Worm (Caenorhabditis elegans): ENCODE measurements around the gene C03H5.5.

- TF ChIP-seq nhr-28 (tag; optimal IDR thresholded peaks at IDR 0.05): no peak
- TF ChIP-seq lsy-2 (tag; optimal IDR thresholded peaks at IDR 0.05): no peak
- no peak for TF ChIP-seq ztf-11 (tag; optimal IDR thresholded peaks at IDR 0.05)
- TF ChIP-seq mep-1 (tag; optimal IDR thresholded peaks at IDR 0.05): no peak
These were observed 37.9 kb upstream of the C03H5.5 start, which contains the start of gene C24H12.8 for ce11 chrII:423086-423485.
